Fruit fly (Drosophila melanogaster) S2 (cell line): ENCODE data around the gene Ir94b.

Experiments used
- CG8478 ChIP-seq: fragments of >200 bp; optimal IDR thresholded peaks from 2 replicates; lab custom pipeline; 2018
- CTCF ChIP-seq, 2 experiments: fragments of >200 bp; optimal IDR thresholded peaks; 2 replicates each; lab custom pipeline; 2018

- no peak for TF ChIP-seq CG8478 (lab: Kevin White, UChicago)
- TF ChIP-seq CTCF (optimal IDR thresholded peaks at IDR 0.05; lab: Kevin White, UChicago) = no peak
These were observed 8.7 kb downstream of the Ir94b start for dm6 chr3R:22108316-22108715.
